Worm (Caenorhabditis elegans) whole organism, early embryonic: ENCODE measurements around the gene ZK899.2.

Experiments used
- F13C5.2 ChIP-seq: sonication (generic microtip); optimal IDR thresholded peaks from 2 replicates; lab custom pipeline; 2017; ENCODE audit warnings: mild to moderate bottlenecking, missing genetic modification characterization, inconsistent platforms, missing compliant biosample characterization
- ama-1 ChIP-seq: fragments of 150-350 bp; optimal IDR thresholded peaks from 2 replicates; lab custom pipeline; 2014
- hmg-4 ChIP-seq: fragments of 200-800 bp; sonication (Bioruptor generic); optimal IDR thresholded peaks from 2 replicates; lab custom pipeline; 2018; ENCODE audit warnings: mild to moderate bottlenecking, missing genetic modification characterization, missing compliant biosample characterization
- pes-1 ChIP-seq: fragments of 200-800 bp; sonication (Bioruptor generic); IDR thresholded peaks from 2 replicates; pipeline ENCODE4 v1.3.6; 2022; ENCODE audit warnings: missing genetic modification reagents, missing genetic modification characterization, missing compliant biosample characterization
- tbx-37 ChIP-seq: fragments of 200-800 bp; sonication (Bioruptor generic); conservative IDR thresholded peaks from 2 replicates; pipeline ENCODE4 v1.3.6; 2022; ENCODE audit warnings: missing genetic modification reagents, missing genetic modification characterization, missing compliant biosample characterization

DNA sequence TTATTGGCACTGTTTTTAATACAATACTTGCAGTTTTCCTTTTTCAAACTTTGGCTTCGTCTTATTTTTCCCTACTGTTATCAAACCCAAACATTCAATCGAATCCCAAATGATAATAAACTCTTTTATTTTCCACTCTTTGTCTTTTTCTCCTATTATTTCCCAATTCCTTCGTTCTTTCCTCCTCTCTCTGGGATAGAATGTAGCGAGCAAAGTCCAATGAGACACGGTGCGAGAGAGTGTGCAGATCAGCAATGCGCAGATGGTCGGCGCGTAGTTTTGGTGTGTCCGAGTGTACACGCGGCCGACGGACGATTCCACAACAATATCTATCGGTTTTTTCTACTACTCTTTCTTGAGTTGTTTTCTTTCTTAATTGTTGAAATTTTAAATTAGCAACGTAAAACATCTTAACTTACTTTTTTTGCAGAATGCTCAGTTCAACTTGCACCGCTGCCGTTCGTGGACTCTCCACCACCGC lies 20.8 kb downstream of the ZK899.2 start, which contains the start of gene B0272.3:
- TF ChIP-seq tbx-37, result no peak
- TF ChIP-seq pes-1 (GFP tag; lab: Robert Waterston, UW), result no peak
- peak; percentile 28 for TF ChIP-seq hmg-4
- TF ChIP-seq ama-1, result no peak
- peak; percentile 7 for TF ChIP-seq F13C5.2 (tag; lab: Kevin White, UChicago)
